Worm (Caenorhabditis elegans) whole organism, L1 larva: ENCODE measurements around the gene gst-39.

Source experiments
- C04F5.9 ChIP-seq: sonication (generic microtip); optimal IDR thresholded peaks from 2 replicates; lab custom pipeline; 2016; ENCODE audit warnings: missing genetic modification characterization, missing compliant biosample characterization
- C16A3.4 ChIP-seq: fragments of 150-350 bp; optimal IDR thresholded peaks from 2 replicates; lab custom pipeline; 2014; ENCODE audit warnings: missing biosample characterization, missing genetic modification characterization
- C34B4.2 ChIP-seq: sonication (generic microtip); optimal IDR thresholded peaks from 2 replicates; lab custom pipeline; 2017; ENCODE audit warnings: mild to moderate bottlenecking, missing genetic modification characterization, missing compliant biosample characterization
- F16B12.6 ChIP-seq: fragments of 150-350 bp; optimal IDR thresholded peaks from 2 replicates; lab custom pipeline; 2014; ENCODE audit warnings: missing biosample characterization, missing genetic modification characterization
- Y116A8C.19 ChIP-seq: sonication (generic microtip); optimal IDR thresholded peaks from 2 replicates; lab custom pipeline; 2016; ENCODE audit warnings: missing compliant biosample characterization, missing genetic modification characterization, borderline replicate concordance
- blmp-1 ChIP-seq: fragments of 150-350 bp; optimal IDR thresholded peaks from 2 replicates; lab custom pipeline; 2014; ENCODE audit warnings: missing biosample characterization, missing genetic modification characterization
- ceh-8 ChIP-seq: fragments of 200-800 bp; sonication (Bioruptor generic); optimal IDR thresholded peaks from 2 replicates; lab custom pipeline; 2018; ENCODE audit warnings: mild to moderate bottlenecking, missing genetic modification characterization, moderate library complexity, missing compliant biosample characterization
- ceh-82 ChIP-seq, 3 experiments: fragments of 150-350 bp in 1 of 3; sonication (generic microtip) in 2 of 3; optimal IDR thresholded peaks; 2 replicates each; lab custom pipeline; 2014 to 2017; ENCODE audit warnings: missing biosample characterization in 3 of 3, missing genetic modification characterization in 3 of 3
- ces-1 ChIP-seq: fragments of 150-350 bp; optimal IDR thresholded peaks from 2 replicates; lab custom pipeline; 2014; ENCODE audit warnings: missing biosample characterization, missing genetic modification reagents, missing genetic modification characterization
- dpl-1 ChIP-seq, 3 experiments: fragments of 150-350 bp in 2 of 3; sonication (generic microtip) in 1 of 3; optimal IDR thresholded peaks; 2 replicates each; lab custom pipeline; 2014 to 2017; ENCODE audit warnings: missing biosample characterization in 3 of 3, missing genetic modification characterization in 3 of 3, missing genetic modification reagents in 3 of 3
- dsc-1 ChIP-seq: sonication (generic microtip); optimal IDR thresholded peaks from 2 replicates; lab custom pipeline; 2016; ENCODE audit warnings: mild to moderate bottlenecking, missing genetic modification characterization, missing compliant biosample characterization
- efl-3 ChIP-seq: fragments of 200-800 bp; sonication (Bioruptor generic); optimal IDR thresholded peaks from 2 replicates; lab custom pipeline; 2018; ENCODE audit warnings: mild to moderate bottlenecking, missing genetic modification characterization, missing compliant biosample characterization
- egl-13 ChIP-seq: sonication (generic microtip); optimal IDR thresholded peaks from 2 replicates; lab custom pipeline; 2016; ENCODE audit warnings: missing genotype, missing genetic modification reagents, missing genetic modification characterization, missing compliant biosample characterization
- elt-2 ChIP-seq: sonication (generic microtip); optimal IDR thresholded peaks from 2 replicates; lab custom pipeline; 2016; ENCODE audit warnings: missing genetic modification characterization, mild to moderate bottlenecking, inconsistent platforms, missing compliant biosample characterization, missing genetic modification reagents
- fkh-8 ChIP-seq: sonication (generic microtip); optimal IDR thresholded peaks from 2 replicates; lab custom pipeline; 2016; ENCODE audit warnings: mild to moderate bottlenecking, missing genetic modification characterization, missing compliant biosample characterization
- hlh-17 ChIP-seq: fragments of 200-800 bp; sonication (Bioruptor generic); optimal IDR thresholded peaks from 2 replicates; lab custom pipeline; 2018; ENCODE audit warnings: missing genetic modification characterization, mild to moderate bottlenecking, missing compliant biosample characterization, moderate library complexity, borderline replicate concordance
- hpl-2 ChIP-seq: fragments of 150-350 bp; optimal IDR thresholded peaks from 2 replicates; lab custom pipeline; 2014; ENCODE audit warnings: missing biosample characterization, missing genetic modification reagents, missing genetic modification characterization
- irx-1 ChIP-seq: sonication (generic microtip); optimal IDR thresholded peaks from 2 replicates; lab custom pipeline; 2016; ENCODE audit warnings: missing genetic modification characterization, missing compliant biosample characterization
- isw-1 ChIP-seq: fragments of 200-800 bp; sonication (Bioruptor generic); IDR thresholded peaks from 2 replicates; pipeline ENCODE4 v1.3.6; 2022; ENCODE audit warnings: missing genetic modification characterization, missing compliant biosample characterization
- lin-39 ChIP-seq: fragments of 150-350 bp; optimal IDR thresholded peaks from 2 replicates; lab custom pipeline; 2014; ENCODE audit warnings: missing biosample characterization, missing genetic modification reagents, missing genetic modification characterization
- mep-1 ChIP-seq: fragments of 150-350 bp; optimal IDR thresholded peaks from 2 replicates; lab custom pipeline; 2014; ENCODE audit warnings: missing biosample characterization, missing genetic modification characterization
- nhr-20 ChIP-seq: sonication (generic microtip); optimal IDR thresholded peaks from 2 replicates; lab custom pipeline; 2016; ENCODE audit warnings: mild to moderate bottlenecking, missing genetic modification characterization, missing compliant biosample characterization
- nhr-47 ChIP-seq: sonication (generic microtip); optimal IDR thresholded peaks from 2 replicates; lab custom pipeline; 2016; ENCODE audit warnings: mild to moderate bottlenecking, missing genetic modification characterization, moderate library complexity, missing compliant biosample characterization
- nhr-76 ChIP-seq: sonication (generic microtip); optimal IDR thresholded peaks from 2 replicates; lab custom pipeline; 2017; ENCODE audit warnings: missing biosample characterization, missing genetic modification characterization
- nhr-85 ChIP-seq: sonication (generic microtip); peaks from one replicate; lab custom pipeline; 2016; ENCODE audit warnings: missing genetic modification characterization, inconsistent platforms, missing compliant biosample characterization
- pax-3 ChIP-seq: fragments of 200-800 bp; sonication (Bioruptor generic); optimal IDR thresholded peaks from 2 replicates; lab custom pipeline; 2018; ENCODE audit warnings: mild to moderate bottlenecking, missing genetic modification characterization, moderate library complexity, missing compliant biosample characterization
- pqm-1 ChIP-seq: sonication (generic microtip); optimal IDR thresholded peaks from 3 replicates; lab custom pipeline; 2017; ENCODE audit warnings: missing biosample characterization, missing genetic modification characterization
- skn-1 ChIP-seq: fragments of 150-350 bp; optimal IDR thresholded peaks from 2 replicates; lab custom pipeline; 2014; ENCODE audit warnings: missing biosample characterization, missing genetic modification characterization
- sup-37 ChIP-seq: fragments of 200-800 bp; sonication (Bioruptor generic); optimal IDR thresholded peaks from 2 replicates; lab custom pipeline; 2018; ENCODE audit warnings: mild to moderate bottlenecking, missing genetic modification characterization, missing compliant biosample characterization
- tbx-2 ChIP-seq: sonication (generic microtip); optimal IDR thresholded peaks from 2 replicates; lab custom pipeline; 2016; ENCODE audit warnings: missing genetic modification characterization, missing compliant biosample characterization
- unc-86 ChIP-seq: sonication (generic microtip); optimal IDR thresholded peaks from 2 replicates; lab custom pipeline; 2016; ENCODE audit warnings: missing genetic modification characterization, missing compliant biosample characterization
- unc-98 ChIP-seq: fragments of 200-800 bp; sonication (Bioruptor generic); IDR thresholded peaks from 2 replicates; pipeline ENCODE4 v1.3.6; 2022; ENCODE audit warnings: missing genetic modification characterization, missing compliant biosample characterization
- xbp-1 ChIP-seq: sonication (generic microtip); optimal IDR thresholded peaks from 2 replicates; lab custom pipeline; 2016; ENCODE audit warnings: missing genetic modification characterization, missing compliant biosample characterization
- zag-1 ChIP-seq: fragments of 150-350 bp; optimal IDR thresholded peaks from 2 replicates; lab custom pipeline; 2014; ENCODE audit warnings: missing biosample characterization, missing genetic modification characterization
- zip-4 ChIP-seq: fragments of 200-800 bp; sonication (Bioruptor generic); optimal IDR thresholded peaks from 2 replicates; lab custom pipeline; 2018; ENCODE audit warnings: mild to moderate bottlenecking, missing genetic modification characterization, moderate library complexity, missing compliant biosample characterization

The gst-39 gene

DNA sequence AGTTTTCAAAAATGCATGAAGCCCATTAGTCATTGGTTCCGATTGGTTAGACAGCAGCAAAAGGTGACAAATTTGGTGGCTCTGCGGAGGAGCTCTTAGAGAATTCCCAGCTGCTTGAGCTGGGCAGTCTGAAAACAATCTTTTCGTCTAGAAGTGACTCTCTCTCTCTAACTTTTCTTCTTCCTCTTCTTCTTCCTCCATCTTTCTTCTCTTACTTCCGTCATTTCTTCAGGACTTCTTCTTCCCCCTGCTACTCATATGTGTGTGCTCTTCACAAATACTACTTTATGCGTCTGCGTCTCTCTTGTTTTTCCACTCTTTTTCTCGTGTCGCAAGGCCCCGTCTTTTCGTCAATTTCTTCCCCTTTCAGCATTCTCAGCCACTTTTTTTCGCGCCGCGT lies 18.2 kb upstream of the gst-39 start (continued):
- TF ChIP-seq xbp-1 (tag; lab: Kevin White, UChicago) (no peak), dpl-1 (GFP tag; optimal IDR thresholded peaks at IDR 0.05; lab: Kevin White, UChicago) (peak in 1 of 3 experiments; percentile 13), lin-39 (tag; lab: Kevin White, UChicago) (no peak), zag-1 (tag; lab: Kevin White, UChicago) (no peak), ceh-82 (tag; optimal IDR thresholded peaks at IDR 0.05; lab: Kevin White, UChicago) (peak in 2 of 3 experiments; percentile 28 to 50), hlh-17 (no peak), pqm-1 (tag; lab: Kevin White, UChicago) (no peak), skn-1 (tag; lab: Kevin White, UChicago) (no peak), C34B4.2 (tag; lab: Kevin White, UChicago) (no peak), nhr-76 (no peak), dsc-1 (tag; lab: Kevin White, UChicago) (peak; percentile 13), pax-3 (tag; lab: Kevin White, UChicago) (no peak), nhr-20 (no peak), F16B12.6 (tag; lab: Kevin White, UChicago) (no peak), zip-4 (GFP tag; lab: Kevin White, UChicago) (no peak), fkh-8 (peak; percentile 79)

DNA sequence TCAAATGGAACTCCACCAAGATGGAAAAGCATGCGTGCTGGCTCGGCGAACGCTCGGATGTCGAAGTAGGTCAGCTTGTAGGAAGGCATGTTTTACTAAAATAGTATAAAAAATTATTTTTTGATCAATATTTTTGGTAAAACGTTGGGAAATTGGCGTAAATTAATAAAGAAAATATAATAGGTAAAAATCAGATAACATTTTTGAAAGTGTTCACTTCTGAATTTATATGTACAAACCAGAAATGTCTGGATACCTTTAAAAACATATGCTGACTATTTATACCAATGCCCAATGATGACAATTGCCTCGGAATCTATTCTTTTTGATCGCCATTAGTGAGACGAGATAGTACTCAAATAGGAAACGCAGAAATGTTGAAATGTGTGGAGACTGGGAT lies 13.6 kb upstream of the gst-39 start, which contains the start of gene gst-35:
Gene gst-35 (minus strand): TSS at position 101 of the 400 bp plus-strand sequence.
- TF ChIP-seq tbx-2 (tag; lab: Kevin White, UChicago) (no peak), skn-1 (tag; lab: Kevin White, UChicago) (peak; percentile 49)

DNA sequence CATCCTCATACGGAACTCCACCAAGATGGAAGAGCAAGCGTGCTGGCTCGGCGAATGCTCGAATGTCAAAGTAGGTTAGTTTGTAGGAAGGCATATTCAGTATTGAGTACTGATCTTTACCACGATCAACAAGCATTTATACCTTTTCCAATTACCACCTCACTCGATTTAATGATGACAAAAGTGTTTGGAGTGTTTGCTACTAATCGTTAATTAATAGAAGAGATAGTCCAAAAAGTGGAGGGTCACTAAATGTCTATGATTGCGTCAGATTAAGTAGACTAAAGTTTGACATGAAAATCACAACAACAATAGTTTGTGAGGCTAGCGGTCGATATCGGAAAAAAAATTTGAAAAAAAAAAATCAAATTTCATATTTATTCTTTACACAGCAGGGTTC lies 11.4 kb upstream of the gst-39 start, which contains the start of gene gst-34:
Gene gst-34 (minus strand): TSS at position 101 of the 400 bp plus-strand sequence.
- TF ChIP-seq ceh-8 (no peak), blmp-1 (tag; lab: Kevin White, UChicago) (peak; percentile 2), nhr-85 (tag; lab: Kevin White, UChicago) (peak; percentile 30), dpl-1 (GFP tag; optimal IDR thresholded peaks at IDR 0.05; lab: Kevin White, UChicago) (no peak), isw-1 (no peak), unc-98 (GFP tag; lab: Robert Waterston, UW) (no peak)

DNA sequence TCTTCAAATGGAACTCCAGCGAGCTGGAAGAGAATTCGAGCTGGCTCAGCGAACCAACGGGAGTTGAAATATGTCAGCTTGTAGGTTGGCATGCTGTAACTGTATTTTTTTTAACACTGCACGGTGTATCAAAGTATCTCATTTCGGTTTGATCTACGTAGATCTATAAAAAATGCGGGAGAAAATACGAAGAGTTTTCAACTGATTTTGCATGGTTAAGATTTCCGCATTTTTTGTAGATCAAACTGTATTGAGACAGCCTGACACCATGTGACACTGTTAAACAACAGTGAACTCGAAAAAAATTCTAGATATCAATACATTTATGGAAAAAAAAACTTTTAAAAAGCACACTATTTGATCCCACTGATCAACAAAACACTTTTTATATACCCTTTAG lies 6.8 kb upstream of the gst-39 start, which contains the start of gene gst-32:
Gene gst-32 (minus strand): TSS at position 101 of the 400 bp plus-strand sequence.
- no peak for TF ChIP-seq egl-13 (tag; lab: Kevin White, UChicago)
- peak; percentile 22 for TF ChIP-seq nhr-85 (tag; lab: Kevin White, UChicago)
- no peak for TF ChIP-seq C16A3.4
- TF ChIP-seq fkh-8 = no peak

DNA sequence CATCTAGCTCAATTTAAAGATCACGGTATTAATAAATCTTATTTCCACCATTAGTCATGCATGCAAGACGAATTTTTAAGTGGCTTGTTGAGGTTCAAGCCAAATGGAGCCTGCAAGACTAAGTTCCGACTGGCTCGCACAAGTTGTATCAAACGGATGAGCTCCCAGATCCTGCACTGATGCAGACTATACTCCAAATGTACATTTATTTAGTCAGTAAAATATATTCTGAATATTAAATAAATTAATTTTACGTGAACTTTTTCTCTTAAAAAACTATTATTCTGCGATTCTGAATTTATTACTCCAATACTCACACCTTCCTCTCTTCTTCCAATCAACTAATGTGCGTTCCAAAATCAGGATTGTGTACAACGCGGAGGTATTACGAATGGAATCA lies 3.9 kb upstream of the gst-39 start, which contains the start of gene Y53F4B.36:
Gene Y53F4B.36 (plus strand): TSS at position 301 of the 400 bp plus-strand sequence.
- TF ChIP-seq ces-1 (GFP tag; lab: Kevin White, UChicago) (no peak), sup-37 (no peak), C04F5.9 (tag; lab: Kevin White, UChicago) (no peak), irx-1 (tag; lab: Kevin White, UChicago) (no peak), mep-1 (tag; lab: Kevin White, UChicago) (no peak), tbx-2 (tag; lab: Kevin White, UChicago) (no peak), elt-2 (tag; lab: Kevin White, UChicago) (no peak), nhr-47 (tag; lab: Kevin White, UChicago) (no peak), isw-1 (no peak), Y116A8C.19 (tag; lab: Kevin White, UChicago) (no peak), hpl-2 (GFP tag; lab: Kevin White, UChicago) (no peak), efl-3 (no peak), unc-86 (tag; lab: Kevin White, UChicago) (no peak)
